Fruit fly (Drosophila melanogaster): ENCODE data around the gene Ulp1.

The Ulp1 gene

DNA sequence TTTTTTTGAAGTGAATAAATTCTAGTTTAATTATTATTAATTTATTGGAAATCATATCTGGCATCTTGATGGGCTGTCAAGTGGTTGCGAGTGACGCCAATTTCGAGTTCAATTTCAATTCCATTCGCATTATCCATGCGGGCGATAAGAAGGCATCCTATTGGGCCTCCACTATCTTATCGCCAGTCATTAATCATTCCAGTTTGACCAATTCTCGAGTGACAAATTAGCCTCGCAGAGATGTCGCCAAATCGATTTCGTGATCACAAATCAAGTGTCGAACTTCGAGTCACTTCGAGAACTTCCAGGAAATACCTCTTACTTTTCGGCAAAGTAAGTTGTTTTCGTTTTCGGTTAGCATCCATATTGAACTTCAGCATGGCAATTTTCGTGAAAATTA lies 8.7 kb upstream of the Ulp1 start:
- TF ChIP-seq Vsx2 (GFP tag; optimal IDR thresholded peaks at IDR 0.05; ENCODE audit: partially characterized antibody) (peak; percentile 64), Dfd (GFP tag; optimal IDR thresholded peaks at IDR 0.05) (no peak), HLH106 (tag; optimal IDR thresholded peaks at IDR 0.05) (no peak)

DNA sequence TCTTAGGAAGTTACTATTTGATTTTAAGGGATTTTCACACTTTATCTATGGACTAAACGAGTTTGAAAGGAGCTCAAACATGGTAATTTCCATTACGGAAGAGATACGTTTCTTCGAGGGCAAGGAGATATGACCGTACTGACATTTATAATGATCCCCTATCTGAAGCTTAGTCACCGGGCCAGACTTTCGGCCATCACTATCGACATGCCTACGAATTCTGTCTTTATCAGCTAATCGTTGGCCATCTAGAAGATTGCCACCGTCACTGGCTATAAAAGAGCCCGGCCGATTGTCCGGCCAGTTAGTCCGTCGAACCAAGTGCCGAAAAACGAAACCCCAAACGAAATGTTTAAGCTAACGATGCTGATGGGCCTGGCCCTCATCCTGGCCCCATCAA lies 7.2 kb upstream of the Ulp1 start, which contains the start of gene Muc18B:
TSS of gene Muc18B (plus strand) at position 301 of the 400 bp plus-strand sequence.
- TF ChIP-seq Mio (GFP tag; optimal IDR thresholded peaks at IDR 0.05) (no peak), rgr (GFP tag; optimal IDR thresholded peaks at IDR 0.05) (no peak), Myc (optimal IDR thresholded peaks at IDR 0.05) (no peak), ey (GFP tag; optimal IDR thresholded peaks at IDR 0.05) (no peak), dmrt93B (GFP tag; optimal IDR thresholded peaks at IDR 0.05) (no peak), tai (GFP tag; optimal IDR thresholded peaks at IDR 0.05) (no peak), sv (GFP tag; optimal IDR thresholded peaks at IDR 0.05) (no peak), CrebA (GFP tag; optimal IDR thresholded peaks at IDR 0.05; ENCODE audit: borderline replicate concordance) (no peak), Hr83 (GFP tag; optimal IDR thresholded peaks at IDR 0.05; ENCODE audit: poor library complexity, severe bottlenecking) (no peak), pan (optimal IDR thresholded peaks at IDR 0.05) (no peak), foxo (GFP tag; optimal IDR thresholded peaks at IDR 0.05) (no peak), fru (GFP tag; optimal IDR thresholded peaks at IDR 0.05) (no peak), lola (GFP tag; optimal IDR thresholded peaks at IDR 0.05) (no peak), Hnf4 (GFP tag; optimal IDR thresholded peaks at IDR 0.05) (no peak), Sp1 (GFP tag; optimal IDR thresholded peaks at IDR 0.05) (no peak), sage (GFP tag; optimal IDR thresholded peaks at IDR 0.05) (no peak), Abd-B (GFP tag; optimal IDR thresholded peaks at IDR 0.05) (no peak), Vsx2 (GFP tag; optimal IDR thresholded peaks at IDR 0.05; ENCODE audit: partially characterized antibody) (no peak), jim (GFP tag; optimal IDR thresholded peaks at IDR 0.05) (no peak)

dm6 chrX:19212954-19213353 lies 5.0 kb upstream of the Ulp1 start, which contains the start of gene Mur18B:
Mur18B (plus strand) TSS chrX:19213254.
- no peak for TF ChIP-seq usp (GFP tag; optimal IDR thresholded peaks at IDR 0.05)
- no peak for TF ChIP-seq Abd-B (GFP tag; optimal IDR thresholded peaks at IDR 0.05)
- TF ChIP-seq N (GFP tag; optimal IDR thresholded peaks at IDR 0.05), result no peak
- no peak for TF ChIP-seq lola (GFP tag; optimal IDR thresholded peaks at IDR 0.05)
- no peak for TF ChIP-seq dsf (GFP tag; optimal IDR thresholded peaks at IDR 0.05; ENCODE audit: borderline replicate concordance)
- TF ChIP-seq Hnf4 (GFP tag; optimal IDR thresholded peaks at IDR 0.05), result no peak
- TF ChIP-seq h (GFP tag; optimal IDR thresholded peaks at IDR 0.05), result no peak
- no peak for TF ChIP-seq sv (GFP tag; optimal IDR thresholded peaks at IDR 0.05)
- TF ChIP-seq HLH106 (tag; optimal IDR thresholded peaks at IDR 0.05), result no peak
- no peak for TF ChIP-seq Mio (GFP tag; optimal IDR thresholded peaks at IDR 0.05)
- TF ChIP-seq OdsH (GFP tag; optimal IDR thresholded peaks at IDR 0.05), result no peak
- TF ChIP-seq sage (GFP tag; optimal IDR thresholded peaks at IDR 0.05), result no peak
- no peak for TF ChIP-seq Rel (GFP tag; optimal IDR thresholded peaks at IDR 0.05)
- no peak for TF ChIP-seq Rel (tag; optimal IDR thresholded peaks at IDR 0.05)
- no peak for TF ChIP-seq dl (GFP tag; optimal IDR thresholded peaks at IDR 0.05; ENCODE audit: insufficient read depth in 1 of 2, partially characterized antibody in 2 of 2)
- no peak for TF ChIP-seq foxo (GFP tag; optimal IDR thresholded peaks at IDR 0.05)
- TF ChIP-seq CG9705 (GFP tag; optimal IDR thresholded peaks at IDR 0.05), result no peak
- TF ChIP-seq rgr (GFP tag; optimal IDR thresholded peaks at IDR 0.05), result no peak

DNA sequence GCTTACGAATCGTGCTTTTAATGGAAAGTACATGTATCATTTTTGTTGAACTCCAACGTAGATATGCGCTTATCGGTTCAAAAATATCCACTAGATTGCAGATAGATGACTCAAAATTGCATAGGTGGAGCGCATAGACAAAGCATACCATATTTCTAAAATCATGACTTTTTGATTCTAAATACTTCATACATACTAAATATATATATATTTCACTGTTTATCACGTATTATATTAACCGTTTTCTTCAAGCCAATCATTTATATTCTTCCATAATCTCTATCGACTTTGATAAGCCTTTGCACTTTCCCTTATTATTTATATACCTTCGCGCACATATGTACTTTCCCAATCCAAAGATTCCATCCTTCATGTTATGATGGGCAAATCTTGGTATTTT lies 4.0 kb upstream of the Ulp1 start, which contains the start of gene CG14195:
TSS of gene CG14195 (minus strand) at position 101 of the 400 bp plus-strand sequence.
- TF ChIP-seq woc (GFP tag; optimal IDR thresholded peaks at IDR 0.05) (no peak), dsf (GFP tag; optimal IDR thresholded peaks at IDR 0.05; ENCODE audit: borderline replicate concordance) (no peak), CG32264 (GFP tag; optimal IDR thresholded peaks at IDR 0.05) (no peak), pan (optimal IDR thresholded peaks at IDR 0.05) (no peak), usp (GFP tag; optimal IDR thresholded peaks at IDR 0.05) (no peak), Hnf4 (GFP tag; optimal IDR thresholded peaks at IDR 0.05) (no peak), Sp1 (GFP tag; optimal IDR thresholded peaks at IDR 0.05) (no peak), OdsH (GFP tag; optimal IDR thresholded peaks at IDR 0.05) (no peak), Myc (optimal IDR thresholded peaks at IDR 0.05) (no peak), GATAd (GFP tag; optimal IDR thresholded peaks at IDR 0.05) (no peak)

dm6 chrX:19201630-19202029 lies 6.4 kb downstream of the Ulp1 start, which contains the start of gene CG7990:
CG7990 (minus strand) TSS chrX:19201979.
- TF ChIP-seq CG32264 (GFP tag; optimal IDR thresholded peaks at IDR 0.05), result no peak
- TF ChIP-seq Sp1 (GFP tag; optimal IDR thresholded peaks at IDR 0.05), result no peak
- no peak for TF ChIP-seq Hr78 (GFP tag; optimal IDR thresholded peaks at IDR 0.05)
- TF ChIP-seq N (GFP tag; optimal IDR thresholded peaks at IDR 0.05), result no peak
- TF ChIP-seq sage (GFP tag; optimal IDR thresholded peaks at IDR 0.05), result no peak
- TF ChIP-seq CrebA (GFP tag; optimal IDR thresholded peaks at IDR 0.05; ENCODE audit: borderline replicate concordance), result no peak
- no peak for TF ChIP-seq Dif (GFP tag; optimal IDR thresholded peaks at IDR 0.05; ENCODE audit: partially characterized antibody)
- TF ChIP-seq sv (GFP tag; optimal IDR thresholded peaks at IDR 0.05), result no peak
- TF ChIP-seq OdsH (GFP tag; optimal IDR thresholded peaks at IDR 0.05), result no peak
- no peak for TF ChIP-seq Rel (GFP tag; optimal IDR thresholded peaks at IDR 0.05)
- TF ChIP-seq Rel (tag; optimal IDR thresholded peaks at IDR 0.05), result no peak
- TF ChIP-seq dsf (GFP tag; optimal IDR thresholded peaks at IDR 0.05; ENCODE audit: borderline replicate concordance), result no peak
- no peak for TF ChIP-seq h (GFP tag; optimal IDR thresholded peaks at IDR 0.05)
- TF ChIP-seq dmrt93B (GFP tag; optimal IDR thresholded peaks at IDR 0.05), result no peak
